Worm (Caenorhabditis elegans) whole organism, L2 larva: ENCODE data around the gene C08B6.14.

Experiments used
- C34F6.9 ChIP-seq: fragments of 150-350 bp; optimal IDR thresholded peaks from 2 replicates; lab custom pipeline; 2014; ENCODE audit warnings: missing biosample characterization, missing genetic modification characterization
- F13H6.1 ChIP-seq: sonication (generic microtip); optimal IDR thresholded peaks from 2 replicates; lab custom pipeline; 2016; ENCODE audit warnings: missing genetic modification characterization, missing compliant biosample characterization
- Y55F3AM.14 ChIP-seq: fragments of 200-800 bp; sonication (Bioruptor generic); optimal IDR thresholded peaks from 2 replicates; lab custom pipeline; 2018; ENCODE audit warnings: mild to moderate bottlenecking, missing genetic modification characterization, missing compliant biosample characterization
- ZK546.5 ChIP-seq: sonication (generic microtip); optimal IDR thresholded peaks from 2 replicates; lab custom pipeline; 2017; ENCODE audit warnings: missing biosample characterization, missing genetic modification characterization
- aly-2 ChIP-seq: fragments of 150-350 bp; optimal IDR thresholded peaks from 2 replicates; lab custom pipeline; 2014; ENCODE audit warnings: missing biosample characterization, missing genetic modification characterization
- ama-1 ChIP-seq: fragments of 150-350 bp; optimal IDR thresholded peaks from 2 replicates; lab custom pipeline; 2018; ENCODE audit warnings: inconsistent platforms
- blmp-1 ChIP-seq: sonication (generic microtip); optimal IDR thresholded peaks from 2 replicates; lab custom pipeline; 2017; ENCODE audit warnings: missing genetic modification characterization, mild to moderate bottlenecking, missing compliant biosample characterization, antibody characterized with exemption, moderate library complexity; ENCODE audit not compliant: insufficient read depth
- ceh-16 ChIP-seq: fragments of 150-350 bp; optimal IDR thresholded peaks from 2 replicates; lab custom pipeline; 2014; ENCODE audit warnings: missing biosample characterization, missing genetic modification characterization
- ceh-82 ChIP-seq: fragments of 150-350 bp; optimal IDR thresholded peaks from 2 replicates; lab custom pipeline; 2014; ENCODE audit warnings: missing biosample characterization, missing genetic modification characterization
- dmd-4 ChIP-seq: sonication (generic microtip); optimal IDR thresholded peaks from 2 replicates; lab custom pipeline; 2017; ENCODE audit warnings: missing biosample characterization, missing genetic modification characterization
- elt-1 ChIP-seq: fragments of 150-350 bp; optimal IDR thresholded peaks from 2 replicates; lab custom pipeline; 2014; ENCODE audit warnings: missing biosample characterization, missing genetic modification characterization
- elt-3 ChIP-seq: sonication (generic microtip); optimal IDR thresholded peaks from 2 replicates; lab custom pipeline; 2017; ENCODE audit warnings: missing biosample characterization, missing genetic modification characterization
- fos-1 ChIP-seq: fragments of 150-350 bp; optimal IDR thresholded peaks from 2 replicates; lab custom pipeline; 2014; ENCODE audit warnings: missing biosample characterization, missing genetic modification characterization
- gmeb-1 ChIP-seq: fragments of 150-350 bp; optimal IDR thresholded peaks from 2 replicates; lab custom pipeline; 2014; ENCODE audit warnings: missing biosample characterization, missing genetic modification characterization
- lin-13 ChIP-seq: fragments of 150-350 bp; optimal IDR thresholded peaks from 2 replicates; lab custom pipeline; 2014; ENCODE audit warnings: missing biosample characterization, missing genetic modification reagents, missing genetic modification characterization
- lin-39 ChIP-seq: fragments of 150-350 bp; optimal IDR thresholded peaks from 2 replicates; lab custom pipeline; 2014; ENCODE audit warnings: missing biosample characterization, missing genetic modification reagents, missing genetic modification characterization
- mab-5 ChIP-seq: fragments of 150-350 bp; optimal IDR thresholded peaks from 2 replicates; lab custom pipeline; 2014; ENCODE audit warnings: missing biosample characterization, missing genetic modification characterization
- mbf-1 ChIP-seq: sonication (generic microtip); optimal IDR thresholded peaks from 2 replicates; lab custom pipeline; 2017; ENCODE audit warnings: missing biosample characterization, missing genetic modification characterization
- mdl-1 ChIP-seq, 2 experiments: fragments of 150-350 bp in 1 of 2; sonication (generic microtip) in 1 of 2; optimal IDR thresholded peaks; 2 replicates each; lab custom pipeline; 2017; ENCODE audit warnings: missing biosample characterization in 2 of 2, missing genetic modification characterization in 2 of 2
- nhr-12 ChIP-seq: fragments of 150-350 bp; optimal IDR thresholded peaks from 2 replicates; lab custom pipeline; 2014; ENCODE audit warnings: missing biosample characterization, missing genetic modification characterization
- nhr-129 ChIP-seq: fragments of 150-350 bp; optimal IDR thresholded peaks from 2 replicates; lab custom pipeline; 2014; ENCODE audit warnings: missing biosample characterization, missing genetic modification characterization
- nhr-23 ChIP-seq: fragments of 150-350 bp; optimal IDR thresholded peaks from 2 replicates; lab custom pipeline; 2014; ENCODE audit warnings: missing biosample characterization, missing genetic modification reagents, missing genetic modification characterization
- nhr-237 ChIP-seq: fragments of 150-350 bp; optimal IDR thresholded peaks from 2 replicates; lab custom pipeline; 2014; ENCODE audit warnings: missing biosample characterization, missing genetic modification characterization
- nhr-25 ChIP-seq: fragments of 150-350 bp; sonication (generic microtip); optimal IDR thresholded peaks from 3 replicates; lab custom pipeline; 2014; ENCODE audit warnings: missing biosample characterization, missing genetic modification characterization
- nhr-6 ChIP-seq: fragments of 150-350 bp; optimal IDR thresholded peaks from 2 replicates; lab custom pipeline; 2014; ENCODE audit warnings: missing biosample characterization, missing genetic modification characterization
- nhr-77 ChIP-seq: fragments of 150-350 bp; optimal IDR thresholded peaks from 2 replicates; lab custom pipeline; 2014; ENCODE audit warnings: missing biosample characterization, missing genetic modification characterization
- peb-1 ChIP-seq: fragments of 150-350 bp; optimal IDR thresholded peaks from 2 replicates; lab custom pipeline; 2014; ENCODE audit warnings: missing biosample characterization, missing genetic modification characterization
- sem-4 ChIP-seq: fragments of 150-350 bp; optimal IDR thresholded peaks from 2 replicates; lab custom pipeline; 2014; ENCODE audit warnings: missing biosample characterization, missing genetic modification reagents, missing genetic modification characterization
- skn-1 ChIP-seq: sonication (generic microtip); optimal IDR thresholded peaks from 2 replicates; lab custom pipeline; 2017; ENCODE audit warnings: missing biosample characterization, missing genetic modification characterization
- sma-3 ChIP-seq: sonication (generic microtip); optimal IDR thresholded peaks from 2 replicates; lab custom pipeline; 2016; ENCODE audit warnings: missing genetic modification reagents, missing genetic modification characterization, missing compliant biosample characterization
- unc-39 ChIP-seq: fragments of 150-350 bp; optimal IDR thresholded peaks from 2 replicates; lab custom pipeline; 2014; ENCODE audit warnings: missing biosample characterization, missing genetic modification characterization
- unc-62 ChIP-seq: fragments of 150-350 bp; optimal IDR thresholded peaks from 2 replicates; lab custom pipeline; 2014; ENCODE audit warnings: missing biosample characterization, missing genetic modification reagents, missing genetic modification characterization
- ztf-11 ChIP-seq: sonication (generic microtip); optimal IDR thresholded peaks from 2 replicates; lab custom pipeline; 2017; ENCODE audit warnings: missing biosample characterization, missing genetic modification characterization
- ztf-4 ChIP-seq: fragments of 150-350 bp; optimal IDR thresholded peaks from 2 replicates; lab custom pipeline; 2014; ENCODE audit warnings: missing biosample characterization, missing genetic modification characterization

The C08B6.14 gene

DNA sequence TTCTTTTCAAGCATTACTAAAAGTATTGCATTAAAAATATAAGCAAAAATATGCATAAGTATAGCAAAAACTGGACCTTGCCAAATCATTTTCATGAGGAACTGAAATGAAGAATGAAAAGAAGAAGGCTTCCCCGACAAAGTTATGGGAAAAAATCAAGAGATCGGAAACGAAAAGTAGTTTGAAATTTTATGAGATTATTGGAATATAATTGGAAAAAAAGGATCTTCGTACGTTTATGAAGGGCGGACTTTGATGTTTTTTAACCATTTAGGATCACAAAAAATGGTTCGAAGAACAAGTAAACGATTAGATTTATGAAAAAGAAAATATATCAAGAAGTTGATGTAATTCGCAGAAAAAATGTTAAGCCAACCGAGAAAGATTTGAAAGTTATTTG, 19.1 kb upstream of the C08B6.14 start, which contains the start of gene srxa-18:
TSS of gene srxa-18 (minus strand) at position 100 of the 400 bp plus-strand sequence.
- TF ChIP-seq aly-2 (tag; lab: Kevin White, UChicago) (no peak), elt-1 (tag; lab: Kevin White, UChicago) (no peak), unc-62 (no peak), lin-39 (no peak), skn-1 (tag; lab: Kevin White, UChicago) (no peak), ama-1 (lab: Kevin White, UChicago) (no peak), peb-1 (tag; lab: Kevin White, UChicago) (no peak)

DNA sequence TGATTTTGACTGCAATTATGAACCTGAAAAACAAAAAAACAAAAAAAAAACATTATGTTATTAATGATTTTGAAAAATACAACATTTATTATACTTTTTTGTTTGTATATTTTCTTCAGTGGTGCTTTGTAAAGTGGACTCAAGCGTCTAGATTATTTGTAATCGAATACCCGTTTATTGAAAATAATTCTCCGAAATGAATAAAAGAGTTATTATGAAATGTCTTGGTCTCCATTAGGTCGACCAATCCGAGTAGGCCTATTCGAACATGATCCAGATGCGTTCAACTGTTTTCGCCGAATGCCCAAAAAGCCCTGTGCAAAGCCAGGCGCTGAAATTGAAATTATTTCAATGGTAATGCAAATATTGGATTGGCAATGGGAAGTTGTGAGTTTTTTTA, 15.6 kb upstream of the C08B6.14 start, which contains the start of gene C08B6.5:
TSS of gene C08B6.5 (plus strand) at position 301 of the 400 bp plus-strand sequence.
- TF ChIP-seq mdl-1 (tag; optimal IDR thresholded peaks at IDR 0.05; lab: Kevin White, UChicago): no peak

DNA sequence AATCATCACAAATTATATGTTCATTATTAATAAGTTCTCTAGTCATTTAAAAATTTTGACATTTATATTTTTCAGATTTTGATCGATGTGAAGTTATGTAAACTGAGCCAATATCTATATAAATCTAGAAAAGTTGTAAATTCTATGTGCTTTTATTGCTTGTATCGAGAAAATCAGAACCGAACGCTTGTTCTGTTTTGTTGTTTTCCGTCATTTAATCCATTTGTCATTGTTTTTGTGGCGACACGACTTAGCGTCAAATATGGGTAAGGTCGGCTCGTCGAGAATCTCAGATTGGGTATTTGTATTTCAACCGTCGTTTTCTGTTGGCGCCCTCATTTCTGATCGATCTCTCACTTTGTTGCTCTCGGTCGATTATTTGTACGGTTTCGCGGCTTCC, 12.5 kb upstream of the C08B6.14 start, which contains the start of gene cht-5:
TSS of gene cht-5 (plus strand) at position 301 of the 400 bp plus-strand sequence.
- no peak for TF ChIP-seq fos-1
- TF ChIP-seq nhr-77 (tag; lab: Kevin White, UChicago): no peak
- TF ChIP-seq ceh-82 (tag; lab: Kevin White, UChicago): no peak
- TF ChIP-seq nhr-25 (tag; lab: Kevin White, UChicago): no peak
- TF ChIP-seq nhr-6 (tag; lab: Kevin White, UChicago): no peak
- no peak for TF ChIP-seq Y55F3AM.14
- no peak for TF ChIP-seq gmeb-1
- no peak for TF ChIP-seq C34F6.9 (tag; lab: Kevin White, UChicago)
- no peak for TF ChIP-seq elt-3
- no peak for TF ChIP-seq peb-1 (tag; lab: Kevin White, UChicago)
- no peak for TF ChIP-seq ztf-4 (tag; lab: Kevin White, UChicago)
- no peak for TF ChIP-seq lin-13 (GFP tag; lab: Kevin White, UChicago)
- no peak for TF ChIP-seq blmp-1
- no peak for TF ChIP-seq ceh-16
- no peak for TF ChIP-seq elt-1 (tag; lab: Kevin White, UChicago)
- no peak for TF ChIP-seq sem-4 (tag; lab: Kevin White, UChicago)
- no peak for TF ChIP-seq nhr-23 (tag; lab: Kevin White, UChicago)
- TF ChIP-seq ZK546.5: no peak
- no peak for TF ChIP-seq ztf-11 (tag; lab: Kevin White, UChicago)

ce11 chrV:10112187-10112586, 10.4 kb upstream of the C08B6.14 start, which contains the start of gene C08B6.3:
C08B6.3 (minus strand) TSS chrV:10112287.
- TF ChIP-seq nhr-129 (tag; lab: Kevin White, UChicago): no peak
- TF ChIP-seq dmd-4 (tag; lab: Kevin White, UChicago): no peak
- no peak for TF ChIP-seq lin-13 (GFP tag; lab: Kevin White, UChicago)
- no peak for TF ChIP-seq nhr-77 (tag; lab: Kevin White, UChicago)
- TF ChIP-seq nhr-237 (tag; lab: Kevin White, UChicago): no peak
- no peak for TF ChIP-seq Y55F3AM.14
- no peak for TF ChIP-seq ztf-11 (tag; lab: Kevin White, UChicago)
- TF ChIP-seq skn-1 (tag; lab: Kevin White, UChicago): no peak
- no peak for TF ChIP-seq elt-1 (tag; lab: Kevin White, UChicago)
- no peak for TF ChIP-seq sma-3 (GFP tag; lab: Kevin White, UChicago)
- TF ChIP-seq aly-2 (tag; lab: Kevin White, UChicago): no peak
- TF ChIP-seq mab-5 (tag; lab: Kevin White, UChicago): no peak
- TF ChIP-seq C34F6.9 (tag; lab: Kevin White, UChicago): no peak
- TF ChIP-seq ztf-4 (tag; lab: Kevin White, UChicago): no peak
- TF ChIP-seq nhr-12 (tag; lab: Kevin White, UChicago): no peak
- no peak for TF ChIP-seq unc-39 (tag; lab: Kevin White, UChicago)
- TF ChIP-seq mbf-1 (tag; lab: Kevin White, UChicago): no peak
- TF ChIP-seq fos-1: no peak

DNA sequence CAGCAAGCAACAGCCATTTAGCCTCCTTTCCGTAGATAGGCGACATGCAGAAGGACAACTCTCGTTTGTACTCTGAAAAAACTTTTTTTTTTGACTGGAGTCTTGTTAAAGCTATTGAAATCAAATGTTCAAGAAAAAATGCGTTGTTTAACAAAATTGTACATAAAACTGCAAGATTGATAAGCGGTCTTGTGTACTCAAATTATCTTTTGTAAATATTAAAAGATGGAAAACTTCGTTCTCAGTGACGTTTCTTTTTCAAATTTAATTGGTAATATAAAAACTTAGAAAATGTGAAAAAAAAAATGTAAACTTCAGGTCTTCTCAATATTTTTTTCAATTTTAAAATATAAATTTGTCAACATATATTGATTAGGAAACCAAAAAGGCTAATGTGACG, 9.3 kb upstream of the C08B6.14 start:
- TF ChIP-seq mdl-1 (tag; optimal IDR thresholded peaks at IDR 0.05; lab: Kevin White, UChicago) (no peak), fos-1 (peak; percentile 24)

DNA sequence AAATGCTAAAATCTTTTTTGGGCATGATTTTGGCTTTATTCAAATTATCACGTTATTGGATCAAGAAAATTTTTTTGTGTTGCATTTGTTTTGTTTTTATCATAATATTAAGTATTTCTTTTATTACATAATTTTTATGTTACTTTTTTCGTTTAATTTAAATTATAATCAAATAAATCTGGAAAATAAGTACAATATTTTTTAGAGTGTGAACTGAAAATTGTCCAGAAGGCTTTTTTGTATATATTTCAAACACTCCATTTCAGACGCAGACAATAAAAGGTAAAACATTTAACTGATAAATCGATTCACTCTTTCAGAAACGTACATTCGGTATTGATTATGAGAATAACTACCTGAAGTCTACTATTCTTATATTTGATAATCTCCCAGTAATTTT, 5.5 kb upstream of the C08B6.14 start, which contains the start of gene C08B6.11:
TSS of gene C08B6.11 (plus strand) at position 301 of the 400 bp plus-strand sequence.
- TF ChIP-seq F13H6.1 (tag; lab: Kevin White, UChicago): no peak
